Worm (Caenorhabditis elegans): ENCODE data around the gene F14H8.2.

DNA sequence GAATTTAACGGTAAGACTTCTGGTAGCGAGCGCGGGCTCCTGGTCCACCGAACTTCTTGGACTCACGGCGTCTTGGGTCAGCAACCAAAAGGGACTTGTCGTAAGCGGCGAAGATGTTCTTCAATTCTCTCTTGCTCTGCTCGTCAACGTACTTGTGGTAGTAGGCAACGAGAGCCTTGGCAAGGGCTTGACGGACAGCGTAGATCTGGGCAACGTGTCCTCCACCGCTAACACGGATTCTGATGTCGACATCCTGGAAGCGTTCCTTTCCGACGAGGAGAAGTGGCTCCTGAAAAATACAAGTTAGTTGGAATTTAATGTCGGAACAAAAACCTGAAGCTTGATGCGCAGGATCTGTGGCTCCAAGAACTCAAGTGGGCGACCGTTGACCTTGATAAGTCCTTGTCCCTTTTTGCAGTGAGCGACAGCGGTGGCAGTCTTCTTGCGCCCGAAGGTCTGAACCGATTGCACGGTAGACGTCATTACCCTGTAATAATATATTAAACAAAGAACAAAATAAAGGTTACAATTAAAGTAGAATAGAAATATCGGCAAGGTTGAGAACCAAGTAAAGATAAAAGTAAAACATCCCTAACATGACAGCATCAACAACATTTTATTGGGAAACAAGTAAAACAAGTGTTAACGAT, 19.9 kb downstream of the F14H8.2 start, which contains the start of gene rps-16:
- no peak for TF ChIP-seq egl-27 (tag; optimal IDR thresholded peaks at IDR 0.05)
- no peak for TF ChIP-seq ztf-11 (tag; optimal IDR thresholded peaks at IDR 0.05)
- no peak for TF ChIP-seq unc-55 (GFP tag; optimal IDR thresholded peaks at IDR 0.05)
- TF ChIP-seq ceh-82 (tag; optimal IDR thresholded peaks at IDR 0.05) = no peak
- no peak for TF ChIP-seq blmp-1 (tag; optimal IDR thresholded peaks at IDR 0.05; ENCODE audit: insufficient read depth)
- TF ChIP-seq mdl-1 (tag; optimal IDR thresholded peaks at IDR 0.05) = no peak
- TF ChIP-seq unc-62 (GFP tag; optimal IDR thresholded peaks at IDR 0.05) = no peak
- no peak for TF ChIP-seq dmd-4 (tag; optimal IDR thresholded peaks at IDR 0.05)
- no peak for TF ChIP-seq R02D3.7 (tag; optimal IDR thresholded peaks at IDR 0.05)
- TF ChIP-seq lin-11 (tag; optimal IDR thresholded peaks at IDR 0.05) = no peak
- TF ChIP-seq elt-3 (tag; optimal IDR thresholded peaks at IDR 0.05) = no peak
- TF ChIP-seq nhr-25 (tag; optimal IDR thresholded peaks at IDR 0.05) = no peak
- TF ChIP-seq ztf-4 (tag; optimal IDR thresholded peaks at IDR 0.05) = no peak

Measured in whole organism, L2 larva.